Worm (Caenorhabditis elegans) whole organism, L1 larva: ENCODE data around the gene cft-1.

Experiments used
- C04F5.9 ChIP-seq: sonication (generic microtip); optimal IDR thresholded peaks from 2 replicates; lab custom pipeline; 2016; ENCODE audit warnings: missing genetic modification characterization, missing compliant biosample characterization
- C16A3.4 ChIP-seq: fragments of 150-350 bp; optimal IDR thresholded peaks from 2 replicates; lab custom pipeline; 2014; ENCODE audit warnings: missing biosample characterization, missing genetic modification characterization
- Y116A8C.19 ChIP-seq: sonication (generic microtip); optimal IDR thresholded peaks from 2 replicates; lab custom pipeline; 2016; ENCODE audit warnings: missing compliant biosample characterization, missing genetic modification characterization, borderline replicate concordance
- aha-1 ChIP-seq: fragments of 150-350 bp; optimal IDR thresholded peaks from 2 replicates; lab custom pipeline; 2014; ENCODE audit warnings: missing biosample characterization, missing genetic modification characterization
- alr-1 ChIP-seq: fragments of 200-800 bp; sonication (Bioruptor generic); optimal IDR thresholded peaks from 2 replicates; lab custom pipeline; 2018; ENCODE audit warnings: borderline replicate concordance, mild to moderate bottlenecking, missing genetic modification characterization, missing compliant biosample characterization
- aly-2 ChIP-seq: fragments of 150-350 bp; optimal IDR thresholded peaks from 2 replicates; lab custom pipeline; 2014; ENCODE audit warnings: missing biosample characterization, missing genetic modification characterization
- ama-1 ChIP-seq: fragments of 150-350 bp; optimal IDR thresholded peaks from 2 replicates; lab custom pipeline; 2014
- blmp-1 ChIP-seq: fragments of 150-350 bp; optimal IDR thresholded peaks from 2 replicates; lab custom pipeline; 2014; ENCODE audit warnings: missing biosample characterization, missing genetic modification characterization
- ceh-63 ChIP-seq: fragments of 200-800 bp; sonication (Bioruptor generic); optimal IDR thresholded peaks from 2 replicates; lab custom pipeline; 2018; ENCODE audit warnings: mild to moderate bottlenecking, missing genetic modification characterization, missing compliant biosample characterization
- ceh-82 ChIP-seq, 3 experiments: fragments of 150-350 bp in 1 of 3; sonication (generic microtip) in 2 of 3; optimal IDR thresholded peaks; 2 replicates each; lab custom pipeline; 2014 to 2017; ENCODE audit warnings: missing biosample characterization in 3 of 3, missing genetic modification characterization in 3 of 3
- ceh-88 ChIP-seq: fragments of 200-800 bp; sonication (Bioruptor generic); IDR thresholded peaks from 2 replicates; pipeline ENCODE4 v1.3.6; 2022; ENCODE audit warnings: missing genetic modification characterization, missing compliant biosample characterization
- ceh-90 ChIP-seq: sonication (generic microtip); optimal IDR thresholded peaks from 2 replicates; lab custom pipeline; 2016; ENCODE audit warnings: missing genetic modification characterization, missing compliant biosample characterization
- dpl-1 ChIP-seq, 3 experiments: fragments of 150-350 bp in 2 of 3; sonication (generic microtip) in 1 of 3; optimal IDR thresholded peaks; 2 replicates each; lab custom pipeline; 2014 to 2017; ENCODE audit warnings: missing biosample characterization in 3 of 3, missing genetic modification characterization in 3 of 3, missing genetic modification reagents in 3 of 3
- dsc-1 ChIP-seq: sonication (generic microtip); optimal IDR thresholded peaks from 2 replicates; lab custom pipeline; 2016; ENCODE audit warnings: mild to moderate bottlenecking, missing genetic modification characterization, missing compliant biosample characterization
- efl-3 ChIP-seq: fragments of 200-800 bp; sonication (Bioruptor generic); optimal IDR thresholded peaks from 2 replicates; lab custom pipeline; 2018; ENCODE audit warnings: mild to moderate bottlenecking, missing genetic modification characterization, missing compliant biosample characterization
- egl-13 ChIP-seq: sonication (generic microtip); optimal IDR thresholded peaks from 2 replicates; lab custom pipeline; 2016; ENCODE audit warnings: missing genotype, missing genetic modification reagents, missing genetic modification characterization, missing compliant biosample characterization
- egl-27 ChIP-seq, 2 experiments: fragments of 150-350 bp in 1 of 2; sonication (generic microtip); optimal IDR thresholded peaks; 3 replicates each; lab custom pipeline; 2017 to 2018; ENCODE audit warnings: missing biosample characterization in 2 of 2, missing genetic modification characterization in 2 of 2, missing genetic modification reagents in 2 of 2
- ets-5 ChIP-seq: fragments of 200-800 bp; sonication (Bioruptor generic); IDR thresholded peaks from 2 replicates; pipeline ENCODE4 v1.3.6; 2022; ENCODE audit warnings: missing genetic modification characterization, missing compliant biosample characterization
- fkh-8 ChIP-seq: sonication (generic microtip); optimal IDR thresholded peaks from 2 replicates; lab custom pipeline; 2016; ENCODE audit warnings: mild to moderate bottlenecking, missing genetic modification characterization, missing compliant biosample characterization
- fos-1 ChIP-seq: fragments of 150-350 bp; optimal IDR thresholded peaks from 2 replicates; lab custom pipeline; 2014; ENCODE audit warnings: missing biosample characterization, missing genetic modification characterization
- hlh-17 ChIP-seq: fragments of 200-800 bp; sonication (Bioruptor generic); optimal IDR thresholded peaks from 2 replicates; lab custom pipeline; 2018; ENCODE audit warnings: missing genetic modification characterization, mild to moderate bottlenecking, missing compliant biosample characterization, moderate library complexity, borderline replicate concordance
- hpl-2 ChIP-seq: fragments of 150-350 bp; optimal IDR thresholded peaks from 2 replicates; lab custom pipeline; 2014; ENCODE audit warnings: missing biosample characterization, missing genetic modification reagents, missing genetic modification characterization
- jun-1 ChIP-seq: fragments of 150-350 bp; optimal IDR thresholded peaks from 2 replicates; lab custom pipeline; 2014; ENCODE audit warnings: missing biosample characterization, missing genetic modification reagents, missing genetic modification characterization
- lin-13 ChIP-seq: fragments of 150-350 bp; optimal IDR thresholded peaks from 2 replicates; lab custom pipeline; 2014; ENCODE audit warnings: missing biosample characterization, missing genetic modification reagents, missing genetic modification characterization
- lin-39 ChIP-seq: fragments of 150-350 bp; optimal IDR thresholded peaks from 2 replicates; lab custom pipeline; 2014; ENCODE audit warnings: missing biosample characterization, missing genetic modification reagents, missing genetic modification characterization
- mab-9 ChIP-seq: fragments of 200-800 bp; sonication (Bioruptor generic); IDR thresholded peaks from 2 replicates; pipeline ENCODE4 v1.3.6; 2022; ENCODE audit warnings: missing genetic modification reagents, missing genetic modification characterization, missing compliant biosample characterization
- mdl-1 ChIP-seq, 2 experiments: fragments of 150-350 bp; optimal IDR thresholded peaks; 2 replicates each; lab custom pipeline; 2014 to 2017; ENCODE audit warnings: missing biosample characterization in 2 of 2, missing genetic modification characterization in 2 of 2, inconsistent platforms in 1 of 2
- mef-2 ChIP-seq: fragments of 150-350 bp; optimal IDR thresholded peaks from 2 replicates; lab custom pipeline; 2014; ENCODE audit warnings: missing biosample characterization, missing genetic modification characterization
- mep-1 ChIP-seq: fragments of 150-350 bp; optimal IDR thresholded peaks from 2 replicates; lab custom pipeline; 2014; ENCODE audit warnings: missing biosample characterization, missing genetic modification characterization
- nhr-11 ChIP-seq: fragments of 150-350 bp; optimal IDR thresholded peaks from 2 replicates; lab custom pipeline; 2014; ENCODE audit warnings: missing biosample characterization, missing genetic modification characterization
- nhr-19 ChIP-seq: fragments of 200-800 bp; sonication (Bioruptor generic); conservative IDR thresholded peaks from 2 replicates; pipeline ENCODE4 v1.3.6; 2022; ENCODE audit warnings: missing genetic modification characterization, missing compliant biosample characterization
- nhr-20 ChIP-seq: sonication (generic microtip); optimal IDR thresholded peaks from 2 replicates; lab custom pipeline; 2016; ENCODE audit warnings: mild to moderate bottlenecking, missing genetic modification characterization, missing compliant biosample characterization
- nhr-28 ChIP-seq: fragments of 150-350 bp; optimal IDR thresholded peaks from 2 replicates; lab custom pipeline; 2014; ENCODE audit warnings: missing biosample characterization, missing genetic modification characterization
- nhr-47 ChIP-seq: sonication (generic microtip); optimal IDR thresholded peaks from 2 replicates; lab custom pipeline; 2016; ENCODE audit warnings: mild to moderate bottlenecking, missing genetic modification characterization, moderate library complexity, missing compliant biosample characterization
- nhr-71 ChIP-seq: sonication (generic microtip); optimal IDR thresholded peaks from 2 replicates; lab custom pipeline; 2016; ENCODE audit warnings: mild to moderate bottlenecking, missing genetic modification characterization, moderate library complexity, missing compliant biosample characterization
- nhr-76 ChIP-seq: sonication (generic microtip); optimal IDR thresholded peaks from 2 replicates; lab custom pipeline; 2017; ENCODE audit warnings: missing biosample characterization, missing genetic modification characterization
- nhr-77 ChIP-seq: fragments of 150-350 bp; optimal IDR thresholded peaks from 2 replicates; lab custom pipeline; 2014; ENCODE audit warnings: missing biosample characterization, missing genetic modification characterization
- nhr-84 ChIP-seq: sonication (generic microtip); optimal IDR thresholded peaks from 2 replicates; lab custom pipeline; 2017; ENCODE audit warnings: missing biosample characterization, missing genetic modification characterization
- pax-3 ChIP-seq: fragments of 200-800 bp; sonication (Bioruptor generic); optimal IDR thresholded peaks from 2 replicates; lab custom pipeline; 2018; ENCODE audit warnings: mild to moderate bottlenecking, missing genetic modification characterization, moderate library complexity, missing compliant biosample characterization
- rnt-1 ChIP-seq: sonication (generic microtip); optimal IDR thresholded peaks from 2 replicates; lab custom pipeline; 2016; ENCODE audit warnings: mild to moderate bottlenecking, missing genetic modification characterization, moderate library complexity, missing compliant biosample characterization
- skn-1 ChIP-seq: fragments of 150-350 bp; optimal IDR thresholded peaks from 2 replicates; lab custom pipeline; 2014; ENCODE audit warnings: missing biosample characterization, missing genetic modification characterization
- snpc-4 ChIP-seq: fragments of 150-350 bp; optimal IDR thresholded peaks from 2 replicates; lab custom pipeline; 2014; ENCODE audit warnings: missing biosample characterization, missing genetic modification characterization
- snu-23 ChIP-seq: sonication (generic microtip); optimal IDR thresholded peaks from 2 replicates; lab custom pipeline; 2016; ENCODE audit warnings: missing genetic modification characterization, missing compliant biosample characterization
- sptf-1 ChIP-seq: fragments of 150-350 bp; optimal IDR thresholded peaks from 2 replicates; lab custom pipeline; 2014; ENCODE audit warnings: missing biosample characterization, missing genetic modification characterization
- sup-37 ChIP-seq: fragments of 200-800 bp; sonication (Bioruptor generic); optimal IDR thresholded peaks from 2 replicates; lab custom pipeline; 2018; ENCODE audit warnings: mild to moderate bottlenecking, missing genetic modification characterization, missing compliant biosample characterization
- tlp-1 ChIP-seq: fragments of 150-350 bp; optimal IDR thresholded peaks from 2 replicates; lab custom pipeline; 2014; ENCODE audit warnings: missing biosample characterization, missing genetic modification characterization
- unc-130 ChIP-seq: fragments of 150-350 bp; optimal IDR thresholded peaks from 2 replicates; lab custom pipeline; 2017; ENCODE audit warnings: missing biosample characterization, missing genetic modification characterization, inconsistent platforms
- unc-30 ChIP-seq: sonication (generic microtip); optimal IDR thresholded peaks from 2 replicates; lab custom pipeline; 2017; ENCODE audit warnings: missing biosample characterization, missing genetic modification characterization
- unc-62 ChIP-seq: fragments of 150-350 bp; optimal IDR thresholded peaks from 2 replicates; lab custom pipeline; 2014; ENCODE audit warnings: missing biosample characterization, missing genetic modification reagents, missing genetic modification characterization
- unc-86 ChIP-seq: sonication (generic microtip); optimal IDR thresholded peaks from 2 replicates; lab custom pipeline; 2016; ENCODE audit warnings: missing genetic modification characterization, missing compliant biosample characterization
- unc-98 ChIP-seq: fragments of 200-800 bp; sonication (Bioruptor generic); IDR thresholded peaks from 2 replicates; pipeline ENCODE4 v1.3.6; 2022; ENCODE audit warnings: missing genetic modification characterization, missing compliant biosample characterization
- vab-15 ChIP-seq: sonication (generic microtip); optimal IDR thresholded peaks from 2 replicates; lab custom pipeline; 2017; ENCODE audit warnings: missing genotype, mild to moderate bottlenecking, missing genetic modification characterization, missing compliant biosample characterization
- zag-1 ChIP-seq: fragments of 150-350 bp; optimal IDR thresholded peaks from 2 replicates; lab custom pipeline; 2014; ENCODE audit warnings: missing biosample characterization, missing genetic modification characterization
- ztf-11 ChIP-seq, 2 experiments: sonication (generic microtip); optimal IDR thresholded peaks; 2 replicates each; lab custom pipeline; 2016 to 2017; ENCODE audit warnings: missing genetic modification characterization in 2 of 2, missing biosample characterization in 1 of 2, missing compliant biosample characterization in 1 of 2

cft-1 gene

ce11 chrV:5592323-5592722 lies 53.7 kb downstream of the cft-1 start, which contains the start of gene vps-37 (continued):
- no peak for TF ChIP-seq hpl-2 (GFP tag; lab: Kevin White, UChicago)
- TF ChIP-seq unc-98 (GFP tag; lab: Robert Waterston, UW) = no peak
- no peak for TF ChIP-seq nhr-28
- no peak for TF ChIP-seq vab-15 (tag; lab: Kevin White, UChicago)
- TF ChIP-seq mef-2 (tag; lab: Kevin White, UChicago) = peak; percentile 47
- peak; percentile 81 to 92 (median 86) for TF ChIP-seq ceh-82 (tag; optimal IDR thresholded peaks at IDR 0.05; lab: Kevin White, UChicago)
- TF ChIP-seq skn-1 (tag; lab: Kevin White, UChicago) = peak; percentile 57
- TF ChIP-seq nhr-20 (tag; lab: Kevin White, UChicago) = peak; percentile 79
- no peak for TF ChIP-seq ceh-90 (tag; lab: Kevin White, UChicago)
- peak; percentile 87 for TF ChIP-seq nhr-71 (tag; lab: Kevin White, UChicago)
- TF ChIP-seq ceh-63 (GFP tag; lab: Kevin White, UChicago) = no peak
- TF ChIP-seq unc-86 (tag; lab: Kevin White, UChicago) = peak; percentile 70
- TF ChIP-seq snpc-4 (tag; lab: Kevin White, UChicago) = peak; percentile 85
- peak; percentile 61 for TF ChIP-seq lin-39 (tag; lab: Kevin White, UChicago)
- peak; percentile 86 for TF ChIP-seq unc-130
- TF ChIP-seq dsc-1 (tag; lab: Kevin White, UChicago) = peak; percentile 70
- peak; percentile 77 for TF ChIP-seq lin-13 (GFP tag; lab: Kevin White, UChicago)
- peak; percentile 25 for TF ChIP-seq ama-1
- no peak for TF ChIP-seq jun-1 (tag; lab: Kevin White, UChicago)
- TF ChIP-seq C16A3.4 (tag; lab: Kevin White, UChicago) = peak; percentile 87
- TF ChIP-seq sptf-1 = no peak
- no peak for TF ChIP-seq efl-3 (GFP tag; lab: Kevin White, UChicago)
- TF ChIP-seq pax-3 (tag; lab: Kevin White, UChicago) = no peak
- TF ChIP-seq hlh-17 = no peak
- no peak for TF ChIP-seq nhr-76
- TF ChIP-seq dpl-1 (GFP tag; optimal IDR thresholded peaks at IDR 0.05; lab: Kevin White, UChicago) = peak; percentile 74 to 85 (median 84)
- TF ChIP-seq ets-5 (GFP tag; lab: Robert Waterston, UW) = no peak
- TF ChIP-seq alr-1 (tag; lab: Kevin White, UChicago) = no peak
- no peak for TF ChIP-seq nhr-77
- TF ChIP-seq egl-13 (tag; lab: Kevin White, UChicago) = no peak
- no peak for TF ChIP-seq sup-37 (GFP tag; lab: Kevin White, UChicago)
- TF ChIP-seq tlp-1 = no peak
- peak; percentile 2 for TF ChIP-seq unc-30 (tag; lab: Kevin White, UChicago)
- TF ChIP-seq unc-62 (GFP tag; lab: Kevin White, UChicago) = no peak
- TF ChIP-seq mab-9 (GFP tag; lab: Robert Waterston, UW) = peak; percentile 68
- peak; percentile 88 for TF ChIP-seq snu-23 (GFP tag; lab: Kevin White, UChicago)
- TF ChIP-seq mdl-1 (tag; optimal IDR thresholded peaks at IDR 0.05; lab: Kevin White, UChicago) = peak in 1 of 2 experiments; percentile 33
- peak; percentile 33 for TF ChIP-seq nhr-11
- TF ChIP-seq fos-1 (tag; lab: Kevin White, UChicago) = peak; percentile 73
- no peak for TF ChIP-seq aha-1 (tag; lab: Kevin White, UChicago)
- TF ChIP-seq nhr-84 (tag; lab: Kevin White, UChicago) = peak; percentile 43
- peak; percentile 37 for TF ChIP-seq C04F5.9 (tag; lab: Kevin White, UChicago)
- TF ChIP-seq fkh-8 (tag; lab: Kevin White, UChicago) = peak; percentile 58
- no peak for TF ChIP-seq Y116A8C.19 (tag; lab: Kevin White, UChicago)
- peak; percentile 82 for TF ChIP-seq nhr-19 (GFP tag; lab: Robert Waterston, UW)
- TF ChIP-seq aly-2 (tag; lab: Kevin White, UChicago) = peak; percentile 79
- peak; percentile 82 for TF ChIP-seq nhr-47 (tag; lab: Kevin White, UChicago)
- TF ChIP-seq ceh-88 (GFP tag; lab: Robert Waterston, UW) = no peak
- peak; percentile 94 for TF ChIP-seq mep-1 (tag; lab: Kevin White, UChicago)
- peak in 1 of 2 experiments; percentile 34 for TF ChIP-seq ztf-11 (tag; optimal IDR thresholded peaks at IDR 0.05; lab: Kevin White, UChicago)
- peak; percentile 62 for TF ChIP-seq blmp-1 (tag; lab: Kevin White, UChicago)
- no peak for TF ChIP-seq egl-27 (tag; optimal IDR thresholded peaks at IDR 0.05; lab: Kevin White, UChicago)
- TF ChIP-seq zag-1 (tag; lab: Kevin White, UChicago) = peak; percentile 53
- TF ChIP-seq rnt-1 (tag; lab: Kevin White, UChicago) = peak; percentile 86
